Worm (Caenorhabditis elegans) whole organism, L4 larva: ENCODE results near the gene lbp-2.

Experiments
- F26F4.8 ChIP-seq: fragments of 200-800 bp; sonication (Bioruptor generic); conservative IDR thresholded peaks from 2 replicates; pipeline ENCODE4 v1.3.6; 2022; ENCODE audit warnings: missing genetic modification characterization, missing compliant biosample characterization
- T20F7.1 ChIP-seq: fragments of 200-800 bp; sonication (Bioruptor generic); optimal IDR thresholded peaks from 2 replicates; lab custom pipeline; 2018; ENCODE audit warnings: mild to moderate bottlenecking, missing genetic modification characterization, missing compliant biosample characterization
- Y105C5A.15 ChIP-seq: fragments of 200-800 bp; sonication (Bioruptor generic); IDR thresholded peaks from 2 replicates; pipeline ENCODE4 v1.3.6; 2022; ENCODE audit warnings: missing genetic modification characterization, missing compliant biosample characterization
- Y75B8A.6 ChIP-seq: fragments of 200-800 bp; sonication (Bioruptor generic); IDR thresholded peaks from 2 replicates; pipeline ENCODE4 v1.3.6; 2022; ENCODE audit warnings: missing genetic modification reagents, missing genetic modification characterization, missing compliant biosample characterization
- ZK546.5 ChIP-seq, 2 experiments: sonication (generic microtip); optimal IDR thresholded peaks; 2 replicates each; lab custom pipeline; 2017; ENCODE audit warnings: missing biosample characterization in 2 of 2, missing genetic modification characterization in 2 of 2
- arid-1 ChIP-seq: fragments of 200-800 bp; sonication (Bioruptor generic); conservative IDR thresholded peaks from 2 replicates; pipeline ENCODE4 v1.3.6; 2022; ENCODE audit warnings: missing genetic modification reagents, missing genetic modification characterization, missing compliant biosample characterization
- attf-4 ChIP-seq: sonication (generic microtip); optimal IDR thresholded peaks from 3 replicates; lab custom pipeline; 2017; ENCODE audit warnings: missing biosample characterization, missing genetic modification characterization
- ceh-20 ChIP-seq: fragments of 200-800 bp; sonication (Bioruptor generic); IDR thresholded peaks from 2 replicates; pipeline ENCODE4 v1.3.6; 2022; ENCODE audit warnings: missing genetic modification reagents, missing genetic modification characterization, missing compliant biosample characterization
- ceh-44 ChIP-seq: fragments of 200-800 bp; sonication (Bioruptor generic); IDR thresholded peaks from 2 replicates; pipeline ENCODE4 v1.3.6; 2022; ENCODE audit warnings: missing genetic modification reagents, missing genetic modification characterization, missing compliant biosample characterization
- daf-12 ChIP-seq: fragments of 150-350 bp; optimal IDR thresholded peaks from 2 replicates; lab custom pipeline; 2014; ENCODE audit warnings: missing biosample characterization, missing genetic modification reagents, missing genetic modification characterization
- daf-16 ChIP-seq, 3 experiments: sonication (generic microtip); optimal IDR thresholded peaks; 2 replicates each; lab custom pipeline; 2016 to 2017; ENCODE audit warnings: missing genetic modification characterization in 3 of 3, missing genetic modification reagents in 3 of 3, mild to moderate bottlenecking in 2 of 3, missing compliant biosample characterization in 2 of 3, missing biosample characterization in 1 of 3, moderate library complexity in 1 of 3
- dmd-6 ChIP-seq: fragments of 200-800 bp; sonication (Bioruptor generic); IDR thresholded peaks from 2 replicates; pipeline ENCODE4 v1.3.6; 2022; ENCODE audit warnings: missing genetic modification reagents, missing genetic modification characterization, missing compliant biosample characterization
- dpl-1 ChIP-seq: fragments of 150-350 bp; optimal IDR thresholded peaks from 2 replicates; lab custom pipeline; 2014; ENCODE audit warnings: missing biosample characterization, missing genetic modification reagents, missing genetic modification characterization
- egl-43 ChIP-seq: fragments of 200-800 bp; sonication (Bioruptor generic); IDR thresholded peaks from 2 replicates; pipeline ENCODE4 v1.3.6; 2022; ENCODE audit warnings: missing genetic modification reagents, missing genetic modification characterization, missing compliant biosample characterization
- fos-1 ChIP-seq: fragments of 150-350 bp; optimal IDR thresholded peaks from 2 replicates; lab custom pipeline; 2014; ENCODE audit warnings: missing biosample characterization, missing genetic modification characterization
- gei-8 ChIP-seq: fragments of 200-800 bp; sonication (Bioruptor generic); optimal IDR thresholded peaks from 2 replicates; lab custom pipeline; 2018; ENCODE audit warnings: mild to moderate bottlenecking, missing genetic modification characterization, missing compliant biosample characterization
- hif-1 ChIP-seq, 2 experiments: sonication (generic microtip); optimal IDR thresholded peaks; 2 replicates each; lab custom pipeline; 2016 to 2017; ENCODE audit warnings: missing compliant biosample characterization in 2 of 2, missing genetic modification characterization in 2 of 2, missing genetic modification reagents in 2 of 2, missing genotype in 2 of 2, mild to moderate bottlenecking in 1 of 2
- hlh-11 ChIP-seq: fragments of 200-800 bp; sonication (Bioruptor generic); optimal IDR thresholded peaks from 2 replicates; lab custom pipeline; 2018; ENCODE audit warnings: mild to moderate bottlenecking, missing genetic modification characterization, missing compliant biosample characterization
- hlh-30 ChIP-seq: sonication (generic microtip); optimal IDR thresholded peaks from 2 replicates; lab custom pipeline; 2017; ENCODE audit warnings: antibody characterized with exemption, mild to moderate bottlenecking, missing genetic modification characterization, missing compliant biosample characterization; ENCODE audit not compliant: insufficient read depth
- hmg-1.1 ChIP-seq: fragments of 200-800 bp; sonication (Bioruptor generic); IDR thresholded peaks from 2 replicates; pipeline ENCODE4 v1.3.6; 2022; ENCODE audit warnings: missing genetic modification reagents, missing genetic modification characterization, missing compliant biosample characterization
- lim-7 ChIP-seq: fragments of 200-800 bp; sonication (Bioruptor generic); IDR thresholded peaks from 2 replicates; pipeline ENCODE4 v1.3.6; 2022; ENCODE audit warnings: missing genetic modification characterization, missing compliant biosample characterization
- lin-1 ChIP-seq: fragments of 200-800 bp; sonication (Bioruptor generic); IDR thresholded peaks from 2 replicates; pipeline ENCODE4 v1.3.6; 2022; ENCODE audit warnings: missing genetic modification reagents, missing genetic modification characterization, missing compliant biosample characterization
- lin-13 ChIP-seq: fragments of 150-350 bp; optimal IDR thresholded peaks from 2 replicates; lab custom pipeline; 2014; ENCODE audit warnings: missing biosample characterization, missing genetic modification reagents, missing genetic modification characterization
- lsy-2 ChIP-seq, 2 experiments: fragments of 150-350 bp in 1 of 2; sonication (generic microtip) in 1 of 2; optimal IDR thresholded peaks; 2 replicates each; lab custom pipeline; 2014 to 2017; ENCODE audit warnings: missing biosample characterization in 2 of 2, missing genetic modification characterization in 2 of 2
- madf-5 ChIP-seq, 2 experiments: fragments of 200-800 bp; sonication (Bioruptor generic); IDR thresholded peaks; 2 replicates each; pipeline ENCODE4 v1.3.6; 2022; ENCODE audit warnings: missing compliant biosample characterization in 2 of 2, missing genetic modification characterization in 2 of 2
- madf-9 ChIP-seq: fragments of 200-800 bp; sonication (Bioruptor generic); conservative IDR thresholded peaks from 2 replicates; pipeline ENCODE4 v1.3.6; 2022; ENCODE audit warnings: missing genetic modification reagents, missing genetic modification characterization, missing compliant biosample characterization
- mep-1 ChIP-seq: fragments of 150-350 bp; sonication (generic microtip); optimal IDR thresholded peaks from 3 replicates; lab custom pipeline; 2014; ENCODE audit warnings: missing biosample characterization, missing genetic modification characterization
- mes-2 ChIP-seq: sonication (generic microtip); optimal IDR thresholded peaks from 2 replicates; lab custom pipeline; 2016; ENCODE audit warnings: missing genotype, mild to moderate bottlenecking, missing genetic modification characterization, missing compliant biosample characterization; ENCODE audit not compliant: poor library complexity, severe bottlenecking
- mxl-2 ChIP-seq: fragments of 200-800 bp; sonication (Bioruptor generic); conservative IDR thresholded peaks from 2 replicates; pipeline ENCODE4 v1.3.6; 2022; ENCODE audit warnings: missing genetic modification reagents, missing genetic modification characterization, missing compliant biosample characterization
- mxl-3 ChIP-seq: fragments of 200-800 bp; sonication (Bioruptor generic); optimal IDR thresholded peaks from 2 replicates; lab custom pipeline; 2018; ENCODE audit warnings: mild to moderate bottlenecking, missing genetic modification characterization, missing compliant biosample characterization
- nhr-10 ChIP-seq: fragments of 150-350 bp; optimal IDR thresholded peaks from 2 replicates; lab custom pipeline; 2014; ENCODE audit warnings: missing biosample characterization, missing genetic modification characterization
- nhr-102 ChIP-seq: sonication (generic microtip); optimal IDR thresholded peaks from 2 replicates; lab custom pipeline; 2016; ENCODE audit warnings: mild to moderate bottlenecking, missing genetic modification characterization, moderate library complexity, missing compliant biosample characterization
- nhr-11 ChIP-seq: fragments of 150-350 bp; optimal IDR thresholded peaks from 2 replicates; lab custom pipeline; 2014; ENCODE audit warnings: missing biosample characterization, missing genetic modification characterization
- nhr-25 ChIP-seq: sonication (generic microtip); optimal IDR thresholded peaks from 2 replicates; lab custom pipeline; 2017; ENCODE audit warnings: missing genetic modification characterization, mild to moderate bottlenecking, missing compliant biosample characterization, antibody characterized with exemption, moderate library complexity, borderline replicate concordance; ENCODE audit not compliant: insufficient read depth
- nhr-28 ChIP-seq: fragments of 150-350 bp; optimal IDR thresholded peaks from 2 replicates; lab custom pipeline; 2014; ENCODE audit warnings: missing biosample characterization, missing genetic modification characterization
- nhr-77 ChIP-seq: fragments of 150-350 bp; optimal IDR thresholded peaks from 2 replicates; lab custom pipeline; 2014; ENCODE audit warnings: missing biosample characterization, missing genetic modification characterization
- sdz-12 ChIP-seq: fragments of 200-800 bp; sonication (Bioruptor generic); optimal IDR thresholded peaks from 2 replicates; lab custom pipeline; 2018; ENCODE audit warnings: mild to moderate bottlenecking, missing genetic modification characterization, missing compliant biosample characterization
- skn-1 ChIP-seq: fragments of 150-350 bp; optimal IDR thresholded peaks from 2 replicates; lab custom pipeline; 2014; ENCODE audit warnings: missing biosample characterization, missing genetic modification characterization
- spr-1 ChIP-seq: sonication (generic microtip); optimal IDR thresholded peaks from 2 replicates; lab custom pipeline; 2016; ENCODE audit warnings: mild to moderate bottlenecking, missing genetic modification characterization, missing compliant biosample characterization
- tag-97 ChIP-seq: fragments of 200-800 bp; sonication (Bioruptor generic); IDR thresholded peaks from 2 replicates; pipeline ENCODE4 v1.3.6; 2022; ENCODE audit warnings: missing genetic modification characterization, missing compliant biosample characterization
- tra-1 ChIP-seq: fragments of 200-800 bp; sonication (Bioruptor generic); IDR thresholded peaks from 2 replicates; pipeline ENCODE4 v1.3.6; 2022; ENCODE audit warnings: missing genetic modification reagents, missing genetic modification characterization, missing compliant biosample characterization
- unc-62 ChIP-seq, 3 experiments: fragments of 150-350 bp in 1 of 3; sonication (generic microtip); optimal IDR thresholded peaks in 2 of 3; peaks in 1 of 3; 1 replicate in 1 of 3; 2 replicates in 2 of 3; lab custom pipeline; 2014 to 2017; ENCODE audit warnings: missing biosample characterization in 3 of 3, missing genetic modification characterization in 3 of 3, missing genetic modification reagents in 3 of 3, missing genotype in 1 of 3
- zfp-2 ChIP-seq: sonication (generic microtip); optimal IDR thresholded peaks from 2 replicates; lab custom pipeline; 2016; ENCODE audit warnings: mild to moderate bottlenecking, missing genetic modification characterization, missing compliant biosample characterization
- zip-2 ChIP-seq: fragments of 150-350 bp; optimal IDR thresholded peaks from 2 replicates; lab custom pipeline; 2014; ENCODE audit warnings: missing biosample characterization, missing genetic modification characterization
- ztf-11 ChIP-seq: fragments of 150-350 bp; optimal IDR thresholded peaks from 2 replicates; lab custom pipeline; 2014; ENCODE audit warnings: missing biosample characterization, missing genetic modification characterization

lbp-2 gene

DNA sequence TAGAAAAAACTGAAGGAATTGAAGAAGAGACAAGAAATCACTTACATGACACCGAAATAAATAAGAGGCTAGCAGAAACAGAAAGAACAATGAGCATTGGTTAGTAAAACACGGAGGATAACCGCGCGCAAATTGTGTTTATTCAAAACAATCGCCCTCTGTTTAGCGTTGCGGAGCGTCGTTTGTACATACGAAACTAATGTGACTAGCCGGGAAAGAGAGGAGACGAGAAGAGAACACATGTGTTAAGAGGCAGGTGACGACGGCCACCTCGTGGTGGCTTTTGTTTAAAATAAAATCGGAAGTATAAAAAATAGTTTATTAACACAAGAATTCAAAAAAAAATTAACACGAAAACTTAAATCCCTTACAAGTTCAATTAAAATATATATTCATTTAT lies 14.6 kb upstream of the lbp-2 start, which contains the start of gene F40F4.7 (continued):
- TF ChIP-seq madf-9 (GFP tag; lab: Robert Waterston, UW) = no peak
- no peak for TF ChIP-seq sdz-12 (GFP tag; lab: Kevin White, UChicago)
- TF ChIP-seq arid-1 (GFP tag; lab: Robert Waterston, UW) = peak; percentile 55; the same call in 1 of the 2 replicates
- no peak for TF ChIP-seq fos-1 (tag; lab: Kevin White, UChicago)
- TF ChIP-seq skn-1 (tag; lab: Kevin White, UChicago) = no peak
- peak; percentile 99 for TF ChIP-seq hlh-30 (tag; lab: Kevin White, UChicago)
- peak; percentile 96 for TF ChIP-seq mxl-3 (GFP tag; lab: Kevin White, UChicago)
- no peak for TF ChIP-seq zip-2 (tag; lab: Kevin White, UChicago)
- TF ChIP-seq ceh-44 (GFP tag; lab: Robert Waterston, UW) = no peak
- TF ChIP-seq ztf-11 = no peak
- no peak for TF ChIP-seq nhr-25 (tag; lab: Kevin White, UChicago)
- peak; percentile 63 for TF ChIP-seq dmd-6 (GFP tag; lab: Robert Waterston, UW)
- TF ChIP-seq egl-43 (GFP tag; lab: Robert Waterston, UW) = no peak
- peak; percentile 56 for TF ChIP-seq dpl-1
- peak; percentile 90 for TF ChIP-seq hlh-11 (tag; lab: Kevin White, UChicago)
- no peak for TF ChIP-seq gei-8 (GFP tag; lab: Kevin White, UChicago)
- no peak for TF ChIP-seq lim-7 (GFP tag; lab: Robert Waterston, UW)
- TF ChIP-seq attf-4 (tag; lab: Kevin White, UChicago) = no peak
- TF ChIP-seq spr-1 (tag; lab: Kevin White, UChicago) = no peak
- TF ChIP-seq lin-1 (GFP tag; lab: Robert Waterston, UW) = no peak
- no peak for TF ChIP-seq tag-97 (GFP tag; lab: Robert Waterston, UW)
- TF ChIP-seq zfp-2 (tag; lab: Kevin White, UChicago) = no peak
- TF ChIP-seq mep-1 (tag; lab: Kevin White, UChicago) = peak; percentile 80
- peak; percentile 59 for TF ChIP-seq nhr-11 (tag; lab: Kevin White, UChicago)
- no peak for TF ChIP-seq daf-12 (tag; lab: Kevin White, UChicago)
- TF ChIP-seq hmg-1.1 (GFP tag; lab: Robert Waterston, UW) = peak; percentile 47
- TF ChIP-seq nhr-102 (tag; lab: Kevin White, UChicago) = peak; percentile 20
- TF ChIP-seq madf-5 (GFP tag; IDR thresholded peaks at IDR 0.05; lab: Robert Waterston, UW) = no peak
- peak; percentile 83 for TF ChIP-seq nhr-28 (tag; lab: Kevin White, UChicago)
- TF ChIP-seq hif-1 (tag; optimal IDR thresholded peaks at IDR 0.05; lab: Kevin White, UChicago) = peak in 1 of 2 experiments; percentile 50
- TF ChIP-seq mxl-2 (GFP tag; lab: Robert Waterston, UW) = no peak
- TF ChIP-seq tra-1 (GFP tag; lab: Robert Waterston, UW) = no peak
- peak; percentile 57 for TF ChIP-seq nhr-77 (tag; lab: Kevin White, UChicago)
- TF ChIP-seq ceh-20 = peak; percentile 55; the same call in 1 of the 2 replicates
- TF ChIP-seq daf-16 (GFP tag; optimal IDR thresholded peaks at IDR 0.05; lab: Kevin White, UChicago) = peak in 1 of 2 experiments; percentile 44
- TF ChIP-seq daf-16 (tag; optimal IDR thresholded peaks at IDR 0.05; lab: Kevin White, UChicago) = peak; percentile 47
- no peak for TF ChIP-seq F26F4.8 (GFP tag; lab: Robert Waterston, UW)
- peak; percentile 69 for TF ChIP-seq mes-2 (tag; lab: Kevin White, UChicago)
- peak; percentile 95 for TF ChIP-seq T20F7.1
- no peak for TF ChIP-seq nhr-10 (tag; lab: Kevin White, UChicago)
- TF ChIP-seq lin-13 (GFP tag; lab: Kevin White, UChicago) = peak; percentile 37
- no peak for TF ChIP-seq Y75B8A.6 (GFP tag; lab: Robert Waterston, UW)
- TF ChIP-seq lsy-2 (tag; optimal IDR thresholded peaks at IDR 0.05; lab: Kevin White, UChicago) = peak in 1 of 2 experiments; percentile 68
- TF ChIP-seq ZK546.5 (tag; optimal IDR thresholded peaks at IDR 0.05; lab: Kevin White, UChicago) = no peak
- no peak for TF ChIP-seq unc-62 (GFP tag; optimal IDR thresholded peaks at IDR 0.05 in 1 of 2; lab: Kevin White, UChicago)
- TF ChIP-seq unc-62 (tag; optimal IDR thresholded peaks at IDR 0.05; lab: Kevin White, UChicago) = no peak
- TF ChIP-seq Y105C5A.15 (GFP tag; lab: Robert Waterston, UW) = no peak
